Fruit fly (Drosophila melanogaster): Measurements from ENCODE around the gene CG2604.

CG2604 gene

dm6 chr3R:5223135-5223534, at the start of gene CG2604:
CG2604 (minus strand) TSS chr3R:5223365.
- TF ChIP-seq CG17801 (GFP tag; optimal IDR thresholded peaks at IDR 0.05; ENCODE audit: partially characterized antibody): peak; percentile 61

dm6 chr3R:5270806-5271205, 47.6 kb upstream of the CG2604 start:
- TF ChIP-seq CG17801 (GFP tag; optimal IDR thresholded peaks at IDR 0.05; ENCODE audit: partially characterized antibody): peak; percentile 14

dm6 chr3R:5268495-5268894, 45.3 kb upstream of the CG2604 start:
- no peak for TF ChIP-seq CG17801 (GFP tag; optimal IDR thresholded peaks at IDR 0.05; ENCODE audit: partially characterized antibody)

DNA sequence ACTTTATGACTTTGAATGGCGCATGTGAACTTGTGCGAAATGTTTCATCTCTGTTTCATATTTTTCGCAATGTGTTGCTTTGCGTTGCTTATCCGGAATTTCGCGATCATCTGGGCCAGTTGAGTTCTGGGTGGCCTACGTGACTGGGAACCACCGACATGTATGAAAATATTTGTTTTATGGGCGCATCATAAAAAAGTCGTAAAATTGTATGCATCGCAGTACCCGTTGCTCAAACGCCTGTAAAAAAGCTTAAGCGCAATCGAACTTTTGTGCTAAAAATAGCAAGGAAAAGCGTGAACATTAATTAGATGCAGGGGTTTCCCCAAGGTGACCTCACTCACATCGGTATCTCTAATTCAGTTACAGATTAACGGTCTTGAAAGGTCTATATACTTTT, 43.1 kb upstream of the CG2604 start:
- no peak for TF ChIP-seq CG17801 (GFP tag; optimal IDR thresholded peaks at IDR 0.05; ENCODE audit: partially characterized antibody)

DNA sequence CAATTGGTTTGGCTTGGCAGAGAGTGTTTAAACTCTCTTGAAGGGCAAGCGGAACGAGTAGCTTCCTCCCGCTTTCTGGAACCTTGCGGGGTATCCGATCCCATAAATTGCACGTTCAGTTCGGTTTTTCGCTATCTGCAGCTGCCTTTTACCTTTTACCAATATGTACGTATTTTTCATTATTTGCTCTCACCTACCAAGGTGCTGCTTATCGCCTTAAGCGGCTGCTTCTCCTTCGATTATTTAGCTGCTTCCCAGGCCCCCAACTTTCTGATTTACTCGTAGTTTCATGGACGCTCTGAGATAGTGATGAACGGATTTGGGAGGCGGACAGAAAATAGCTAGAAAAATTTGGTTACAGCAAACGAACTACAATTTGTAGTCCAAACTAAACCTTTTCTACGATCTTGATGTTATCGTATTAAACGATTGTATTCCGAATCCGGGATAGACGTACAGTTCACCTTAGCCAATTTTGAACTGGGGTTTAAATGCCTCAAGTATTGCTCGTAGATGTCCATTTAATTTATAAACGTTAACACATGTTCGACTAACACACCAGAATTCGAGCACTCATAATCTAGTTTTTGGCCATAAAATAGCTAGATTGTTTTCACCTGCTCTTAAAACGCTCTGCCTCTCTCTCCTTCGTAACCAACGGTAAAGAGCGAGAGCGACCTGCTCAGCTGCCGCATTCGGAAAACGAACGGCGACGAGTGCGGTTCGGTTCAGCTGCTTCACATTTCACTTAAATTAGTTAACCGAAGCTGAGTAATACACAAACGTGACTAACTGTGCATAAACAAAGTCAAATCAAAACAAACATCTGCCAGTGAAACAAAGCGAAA, 41.3 kb upstream of the CG2604 start:
- peak; percentile 45 for TF ChIP-seq CG17801 (GFP tag; optimal IDR thresholded peaks at IDR 0.05; ENCODE audit: partially characterized antibody)

dm6 chr3R:5263311-5264250, 40.4 kb upstream of the CG2604 start:
- peak; percentile 73 for TF ChIP-seq CG17801 (GFP tag; optimal IDR thresholded peaks at IDR 0.05; ENCODE audit: partially characterized antibody)

DNA sequence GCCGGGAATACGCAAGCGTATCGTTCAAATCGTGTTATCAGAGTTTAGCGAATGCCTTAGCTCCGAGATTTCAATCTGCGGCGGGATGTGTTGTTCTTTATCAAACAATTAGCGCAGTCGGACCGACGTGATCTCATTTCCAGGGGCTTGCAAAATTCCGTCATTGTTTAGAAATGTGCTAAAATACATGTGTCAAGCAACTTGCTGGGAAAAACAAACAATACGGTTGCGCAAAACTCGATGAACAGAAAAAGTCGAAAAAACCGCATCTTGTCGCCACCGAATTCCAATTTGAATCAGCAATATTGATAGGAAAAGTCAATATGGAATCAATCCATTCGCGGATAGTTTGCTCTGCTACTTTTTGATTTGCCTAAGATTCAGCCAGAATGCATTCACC, 39.4 kb upstream of the CG2604 start, which contains the start of gene Tim17a2:
Gene Tim17a2 (minus strand): TSS at position 101 of the 400 bp plus-strand sequence.
- TF ChIP-seq CG17801 (GFP tag; optimal IDR thresholded peaks at IDR 0.05; ENCODE audit: partially characterized antibody): no peak

- TF ChIP-seq CG17801 (GFP tag; optimal IDR thresholded peaks at IDR 0.05; ENCODE audit: partially characterized antibody): no peak
Observed at dm6 chr3R:5261996-5262535, 38.9 kb upstream of the CG2604 start.

dm6 chr3R:5261262-5261661, 38.1 kb upstream of the CG2604 start:
- TF ChIP-seq CG17801 (GFP tag; optimal IDR thresholded peaks at IDR 0.05; ENCODE audit: partially characterized antibody): no peak

- TF ChIP-seq CG17801 (GFP tag; optimal IDR thresholded peaks at IDR 0.05; ENCODE audit: partially characterized antibody): no peak
Observed at dm6 chr3R:5257147-5257487, 34.0 kb upstream of the CG2604 start.

DNA sequence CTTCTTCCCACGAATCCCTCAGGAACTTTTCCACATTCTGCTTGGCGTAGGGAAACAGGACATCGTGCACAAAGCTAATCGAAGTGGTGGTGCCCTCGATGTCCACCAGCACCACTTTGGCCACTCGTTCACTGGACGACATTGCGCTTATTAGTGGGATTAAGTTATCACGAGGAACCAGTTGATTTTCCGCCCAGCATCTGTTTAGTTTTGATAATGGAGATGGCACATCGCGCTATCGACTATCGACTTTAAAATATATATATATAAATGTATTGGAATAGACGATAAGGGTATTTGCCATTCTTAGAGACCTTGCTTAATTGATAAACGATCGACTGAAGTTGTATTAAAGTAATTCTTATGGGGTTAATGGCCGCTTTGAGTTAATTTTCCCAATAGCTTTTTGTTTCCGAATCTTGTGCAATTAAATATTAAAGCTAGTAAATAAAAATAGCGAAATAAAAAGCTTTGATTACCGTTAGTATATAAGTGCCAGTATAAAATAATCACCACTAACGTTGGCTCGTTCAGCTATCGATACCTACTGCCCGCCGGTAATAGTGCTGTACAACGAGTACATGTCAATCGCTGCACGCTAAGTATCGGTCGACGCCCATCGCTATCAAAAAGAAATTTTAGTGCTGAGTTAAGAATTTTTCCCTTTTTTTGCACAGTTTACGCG, 33.4 kb upstream of the CG2604 start, which contains the start of the genes Enoph and Hph:
Gene Enoph (minus strand): TSS at position 220 of the 685 bp plus-strand sequence.
Gene Hph (plus strand): TSS at position 576 of the 685 bp plus-strand sequence.
- TF ChIP-seq CG17801 (GFP tag; optimal IDR thresholded peaks at IDR 0.05; ENCODE audit: partially characterized antibody): no peak

DNA sequence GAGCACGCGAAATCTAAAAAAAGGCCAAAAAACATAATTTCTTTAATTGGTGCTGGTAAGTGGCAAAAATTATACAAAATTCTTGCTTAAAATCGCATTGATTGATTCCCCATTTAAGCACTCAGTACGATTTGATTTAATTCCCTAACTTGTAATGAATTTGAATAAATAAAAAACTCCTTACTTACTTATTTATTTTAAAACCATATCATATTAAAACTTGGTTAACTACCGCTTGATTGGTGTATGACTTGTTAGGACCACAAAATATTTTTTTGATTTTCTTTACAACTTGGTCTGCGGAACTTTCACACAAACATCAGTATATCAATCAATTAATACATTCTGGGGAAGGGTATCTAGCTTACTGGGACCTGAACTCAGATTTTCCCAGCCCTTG, 29.7 kb upstream of the CG2604 start, which contains the start of gene CG1113:
Gene CG1113 (plus strand): TSS at position 301 of the 400 bp plus-strand sequence.
- no peak for TF ChIP-seq CG17801 (GFP tag; optimal IDR thresholded peaks at IDR 0.05; ENCODE audit: partially characterized antibody)

DNA sequence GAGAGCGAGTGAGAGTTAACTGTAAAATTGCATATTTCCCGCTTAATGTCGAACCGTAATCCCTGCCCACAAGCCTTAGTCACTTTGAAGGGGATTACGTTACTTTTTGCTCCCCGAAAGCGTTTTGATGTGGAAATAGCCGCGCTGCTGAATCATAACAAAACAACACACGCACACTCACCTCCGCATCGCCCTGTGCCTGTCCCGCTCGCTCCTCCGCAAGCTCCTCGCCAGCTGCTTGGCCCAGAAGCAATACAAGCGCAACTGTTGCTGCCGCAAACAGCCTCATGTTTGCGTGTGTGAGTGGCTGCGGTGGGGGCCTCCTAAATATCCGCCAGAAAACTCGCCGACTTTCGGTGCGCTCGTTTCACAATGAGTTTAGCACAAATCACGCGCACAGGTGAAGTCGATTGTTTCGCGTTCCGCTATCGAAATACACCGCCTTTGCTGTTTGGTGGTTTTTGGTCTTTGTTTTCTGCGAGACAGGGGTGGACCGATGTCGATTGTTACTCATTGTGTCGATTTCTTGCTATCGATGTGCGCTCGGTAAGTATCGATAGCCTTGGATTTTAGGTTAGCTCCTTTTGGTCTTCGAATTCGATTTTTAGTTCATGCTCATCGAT, 28.2 kb upstream of the CG2604 start, which contains the start of gene CtsF:
Gene CtsF (minus strand): TSS at position 503 of the 623 bp plus-strand sequence.
- peak; percentile 77 for TF ChIP-seq CG17801 (GFP tag; optimal IDR thresholded peaks at IDR 0.05; ENCODE audit: partially characterized antibody)
